Worm (Caenorhabditis elegans) whole organism, midembryonic: ENCODE data around the gene lido-14.

ENCODE experiments used
- T22C8.4 ChIP-seq: fragments of 200-800 bp; sonication (Bioruptor generic); IDR thresholded peaks from 2 replicates; pipeline ENCODE4 v1.3.6; 2022; ENCODE audit warnings: missing genetic modification characterization, missing compliant biosample characterization
- med-1 ChIP-seq: sonication (generic microtip); optimal IDR thresholded peaks from 2 replicates; lab custom pipeline; 2017; ENCODE audit warnings: missing genetic modification characterization, mild to moderate bottlenecking, missing compliant biosample characterization, antibody characterized with exemption, missing genetic modification reagents; ENCODE audit not compliant: insufficient read depth

DNA sequence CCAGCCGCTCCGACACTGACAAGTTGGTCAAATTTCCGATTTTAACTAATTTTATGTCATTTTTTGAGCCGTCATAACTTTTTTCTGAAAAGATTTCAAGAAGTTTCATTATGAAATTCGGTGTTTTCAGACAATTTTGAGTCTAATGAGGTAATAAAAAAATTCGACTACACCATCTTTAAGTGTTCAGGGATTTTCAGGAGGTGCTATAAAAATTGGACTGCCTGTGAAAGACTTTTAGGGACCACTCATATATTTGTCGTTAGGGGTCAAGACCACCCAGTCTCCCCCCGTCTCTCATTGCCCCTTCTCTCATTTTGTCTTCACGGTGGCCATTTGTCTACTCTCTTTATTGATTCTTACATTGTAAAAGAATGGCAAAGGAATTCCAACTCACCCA is 15.8 kb downstream of the lido-14 start, which contains the start of gene bath-10:
- TF ChIP-seq med-1 (GFP tag; lab: Kevin White, UChicago): no peak
- no peak for TF ChIP-seq T22C8.4 (GFP tag; lab: Robert Waterston, UW)
